Worm (Caenorhabditis elegans): ENCODE results near the gene W06G6.15.

W06G6.15 gene

DNA sequence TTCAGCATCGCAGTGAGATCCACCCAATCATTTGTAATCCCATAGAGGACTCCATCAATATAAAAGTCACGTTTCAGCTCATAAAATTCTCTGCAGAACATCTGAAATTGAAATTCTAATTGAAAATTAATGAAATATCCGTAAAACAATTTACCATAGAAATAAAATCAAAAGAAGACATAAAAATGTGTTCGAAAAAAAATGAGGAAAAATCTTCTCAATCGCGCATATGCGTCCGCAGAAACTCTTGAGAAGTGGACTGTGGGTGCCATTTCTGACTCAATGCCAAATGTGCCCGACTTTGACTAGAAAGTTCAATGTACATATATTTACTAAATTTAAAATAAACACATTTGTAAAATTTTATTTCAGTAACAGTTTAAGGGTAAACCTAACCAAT is 14.1 kb downstream of the W06G6.15 start, which contains the start of gene F14F8.9:
Gene F14F8.9 (minus strand): TSS at position 101 of the 400 bp plus-strand sequence.
- TF ChIP-seq lsy-2 (tag; optimal IDR thresholded peaks at IDR 0.05) = no peak
- no peak for TF ChIP-seq cey-2 (tag; optimal IDR thresholded peaks at IDR 0.05; ENCODE audit: borderline replicate concordance, insufficient read depth)
- TF ChIP-seq lim-7 (GFP tag; IDR thresholded peaks at IDR 0.05) = no peak
- TF ChIP-seq lin-38 (GFP tag; IDR thresholded peaks at IDR 0.05) = no peak
- TF ChIP-seq mes-2 (tag; optimal IDR thresholded peaks at IDR 0.05; ENCODE audit: poor library complexity, severe bottlenecking) = no peak
- no peak for TF ChIP-seq Y105C5A.15 (GFP tag; IDR thresholded peaks at IDR 0.05)
- no peak for TF ChIP-seq unc-62 (GFP tag; optimal IDR thresholded peaks at IDR 0.05 in 1 of 2)
- no peak for TF ChIP-seq unc-62 (tag; optimal IDR thresholded peaks at IDR 0.05)
- TF ChIP-seq daf-16 (GFP tag; optimal IDR thresholded peaks at IDR 0.05) = no peak
- TF ChIP-seq daf-16 (tag; optimal IDR thresholded peaks at IDR 0.05) = no peak
- TF ChIP-seq jun-1 (tag; optimal IDR thresholded peaks at IDR 0.05) = no peak
- no peak for TF ChIP-seq F26F4.8 (GFP tag; conservative IDR thresholded peaks at IDR 0.05)
- no peak for TF ChIP-seq hmg-1.1 (GFP tag; IDR thresholded peaks at IDR 0.05)
- TF ChIP-seq lin-39 (tag; optimal IDR thresholded peaks at IDR 0.05) = no peak
- TF ChIP-seq ceh-28 (tag; optimal IDR thresholded peaks at IDR 0.05) = no peak
- TF ChIP-seq aly-2 (tag; optimal IDR thresholded peaks at IDR 0.05) = no peak
- no peak for TF ChIP-seq mxl-3 (GFP tag; optimal IDR thresholded peaks at IDR 0.05)
- TF ChIP-seq dmd-8 (GFP tag; IDR thresholded peaks at IDR 0.05) = no peak
- TF ChIP-seq spr-3 (GFP tag; optimal IDR thresholded peaks at IDR 0.05) = no peak
- no peak for TF ChIP-seq mep-1 (tag; optimal IDR thresholded peaks at IDR 0.05)
- TF ChIP-seq F10B5.3 (tag; optimal IDR thresholded peaks at IDR 0.05) = no peak
- no peak for TF ChIP-seq gei-8 (GFP tag; optimal IDR thresholded peaks at IDR 0.05)

DNA sequence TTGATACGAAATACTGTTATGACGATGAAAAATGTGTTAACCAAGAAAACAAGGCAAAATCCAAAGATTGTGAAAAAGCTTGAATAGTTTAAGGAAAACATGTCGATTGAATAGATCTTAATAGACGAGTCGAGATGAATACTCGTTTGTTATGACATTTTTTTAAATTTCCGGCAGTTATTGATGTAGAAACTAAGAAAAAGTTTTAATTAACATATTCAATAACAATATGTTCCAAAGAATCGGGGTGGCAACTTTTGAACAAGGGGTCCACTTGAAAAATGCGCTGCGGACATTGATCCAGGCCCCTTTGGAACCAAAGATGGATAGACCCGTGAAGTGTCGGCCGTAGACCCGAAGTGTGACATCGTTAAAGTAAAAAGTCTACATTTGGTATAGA is 16.8 kb downstream of the W06G6.15 start, which contains the start of gene str-61:
Gene str-61 (minus strand): TSS at position 101 of the 400 bp plus-strand sequence.
- TF ChIP-seq sdz-12 (GFP tag; optimal IDR thresholded peaks at IDR 0.05) = no peak
- no peak for TF ChIP-seq mep-1 (tag; optimal IDR thresholded peaks at IDR 0.05)
- TF ChIP-seq aha-1 (tag) = peak; percentile 6
- TF ChIP-seq skn-1 (tag; optimal IDR thresholded peaks at IDR 0.05) = no peak

ce11 chrV:16672198-16672597 is 17.9 kb downstream of the W06G6.15 start, which contains the start of gene F14F8.8:
Gene F14F8.8 (minus strand): TSS chrV:16672298.
- no peak for TF ChIP-seq nhr-6 (tag; optimal IDR thresholded peaks at IDR 0.05)
- no peak for TF ChIP-seq F26F4.8 (GFP tag; conservative IDR thresholded peaks at IDR 0.05)
- TF ChIP-seq T20F7.1 (GFP tag; optimal IDR thresholded peaks at IDR 0.05) = no peak
- TF ChIP-seq ceh-44 (GFP tag; IDR thresholded peaks at IDR 0.05) = no peak
- no peak for TF ChIP-seq fkh-10 (GFP tag; optimal IDR thresholded peaks at IDR 0.05)
- no peak for TF ChIP-seq zag-1 (tag; optimal IDR thresholded peaks at IDR 0.05)
- TF ChIP-seq unc-130 (GFP tag; optimal IDR thresholded peaks at IDR 0.05) = no peak

- peak; percentile 91 for TF ChIP-seq aha-1 (tag)
- TF ChIP-seq egl-27 (tag; optimal IDR thresholded peaks at IDR 0.05) = no peak
- peak in 1 of 2 experiments; percentile 80 for TF ChIP-seq unc-62 (GFP tag; optimal IDR thresholded peaks at IDR 0.05 in 1 of 2)
- TF ChIP-seq unc-62 (tag; optimal IDR thresholded peaks at IDR 0.05) = no peak
- TF ChIP-seq F26F4.8 (GFP tag; conservative IDR thresholded peaks at IDR 0.05) = no peak
These were observed 20.1 kb downstream of the W06G6.15 start for ce11 chrV:16674399-16674798.

DNA sequence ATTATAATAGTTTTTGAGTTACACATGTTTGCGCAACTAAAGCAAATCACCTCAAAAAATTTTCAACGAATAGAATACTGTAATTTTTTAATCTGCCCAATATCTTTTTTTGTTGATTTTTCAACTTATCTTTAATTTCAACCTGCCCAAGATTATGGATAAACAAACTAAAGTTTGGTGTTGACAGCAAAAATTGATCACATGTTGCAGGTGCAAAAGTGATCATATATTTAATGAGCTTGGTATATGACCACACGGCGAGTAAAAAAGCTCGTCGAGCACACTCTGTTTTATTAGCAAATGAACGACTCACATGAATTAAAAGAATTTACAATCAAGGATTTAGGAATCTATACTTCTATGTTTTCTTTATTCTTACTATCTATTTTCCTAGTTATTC is 21.2 kb downstream of the W06G6.15 start, which contains the start of gene srz-1:
Gene srz-1 (plus strand): TSS at position 301 of the 400 bp plus-strand sequence.
- no peak for TF ChIP-seq R02D3.7 (tag; optimal IDR thresholded peaks at IDR 0.05)
- no peak for TF ChIP-seq zip-2 (tag; optimal IDR thresholded peaks at IDR 0.05)
- no peak for TF ChIP-seq lin-39 (tag; optimal IDR thresholded peaks at IDR 0.05)
- TF ChIP-seq gei-8 (GFP tag; optimal IDR thresholded peaks at IDR 0.05) = no peak
- TF ChIP-seq ceh-62 (tag; optimal IDR thresholded peaks at IDR 0.05) = no peak
- TF ChIP-seq ceh-44 (GFP tag; IDR thresholded peaks at IDR 0.05) = no peak
- TF ChIP-seq nhr-77 (tag; optimal IDR thresholded peaks at IDR 0.05) = no peak
- TF ChIP-seq ceh-20 (GFP tag; IDR thresholded peaks at IDR 0.05) = no peak
- no peak for TF ChIP-seq daf-8 (GFP tag; IDR thresholded peaks at IDR 0.05)
- TF ChIP-seq nhr-111 (GFP tag; optimal IDR thresholded peaks at IDR 0.05) = no peak
- no peak for TF ChIP-seq nhr-6 (tag; optimal IDR thresholded peaks at IDR 0.05)
- TF ChIP-seq Y5F2A.4 (GFP tag; optimal IDR thresholded peaks at IDR 0.05) = no peak
- TF ChIP-seq hlh-30 (tag; optimal IDR thresholded peaks at IDR 0.05; ENCODE audit: insufficient read depth) = no peak
- no peak for TF ChIP-seq F49E8.2 (tag; optimal IDR thresholded peaks at IDR 0.05; ENCODE audit: borderline replicate concordance)
- no peak for TF ChIP-seq lin-15B (tag; optimal IDR thresholded peaks at IDR 0.05)
- TF ChIP-seq dpl-1 (GFP tag; optimal IDR thresholded peaks at IDR 0.05) = no peak
- no peak for TF ChIP-seq attf-4 (tag; optimal IDR thresholded peaks at IDR 0.05)
- no peak for TF ChIP-seq ZK546.5 (tag; optimal IDR thresholded peaks at IDR 0.05)

Measured in whole organism, L4 larva.